Fruit fly (Drosophila melanogaster) whole organism, adult: Measurements from ENCODE around the gene CG3225.

ENCODE experiments used
- CG12768 ChIP-seq: fragments of 200-800 bp; sonication (Bioruptor generic); optimal IDR thresholded peaks from 2 replicates; lab custom pipeline; 2017; ENCODE audit warnings: missing biosample characterization, missing genetic modification characterization, mild to moderate bottlenecking, moderate library complexity, missing genetic modification reagents
- CG14711 ChIP-seq: fragments of 200-800 bp; sonication (Bioruptor generic); optimal IDR thresholded peaks from 2 replicates; lab custom pipeline; 2018; ENCODE audit warnings: missing biosample characterization, mild to moderate bottlenecking, missing genetic modification characterization, moderate library complexity
- CG7101 ChIP-seq: fragments of 200-800 bp; sonication (Bioruptor generic); optimal IDR thresholded peaks from 2 replicates; lab custom pipeline; 2018; ENCODE audit warnings: missing biosample characterization, mild to moderate bottlenecking, missing genetic modification characterization, moderate library complexity
- Clk ChIP-seq: fragments of 200-800 bp; sonication (Bioruptor generic); optimal IDR thresholded peaks from 2 replicates; lab custom pipeline; 2017; ENCODE audit warnings: missing biosample characterization, missing genetic modification characterization
- Crg-1 ChIP-seq: fragments of 200-800 bp; sonication (Bioruptor generic); optimal IDR thresholded peaks from 2 replicates; lab custom pipeline; 2016; ENCODE audit warnings: missing biosample characterization, missing genetic modification characterization
- Mnt ChIP-seq: fragments of 200-800 bp; sonication (Bioruptor generic); optimal IDR thresholded peaks from 2 replicates; lab custom pipeline; 2016; ENCODE audit warnings: missing biosample characterization, mild to moderate bottlenecking, missing genetic modification characterization
- bab1 ChIP-seq: fragments of 200-800 bp; sonication (Bioruptor generic); optimal IDR thresholded peaks from 3 replicates; lab custom pipeline; 2019; ENCODE audit warnings: missing biosample characterization, mild to moderate bottlenecking, missing genetic modification characterization, moderate library complexity
- cic ChIP-seq: fragments of 200-800 bp; sonication (Bioruptor generic); optimal IDR thresholded peaks from 2 replicates; lab custom pipeline; 2017; ENCODE audit warnings: missing biosample characterization, mild to moderate bottlenecking, missing genetic modification characterization, moderate library complexity
- kay ChIP-seq: fragments of 200-800 bp; sonication (Bioruptor generic); peaks from one replicate; lab custom pipeline; 2016; ENCODE audit warnings: missing biosample characterization, missing genetic modification characterization, borderline replicate concordance
- tj ChIP-seq: fragments of 200-800 bp; sonication (Bioruptor generic); optimal IDR thresholded peaks from 3 replicates; lab custom pipeline; 2017; ENCODE audit warnings: missing biosample characterization, mild to moderate bottlenecking, missing genetic modification characterization, moderate library complexity
- toe ChIP-seq: fragments of 200-800 bp; sonication (Bioruptor generic); optimal IDR thresholded peaks from 2 replicates; lab custom pipeline; 2016; ENCODE audit warnings: missing biosample characterization, missing genetic modification characterization

DNA sequence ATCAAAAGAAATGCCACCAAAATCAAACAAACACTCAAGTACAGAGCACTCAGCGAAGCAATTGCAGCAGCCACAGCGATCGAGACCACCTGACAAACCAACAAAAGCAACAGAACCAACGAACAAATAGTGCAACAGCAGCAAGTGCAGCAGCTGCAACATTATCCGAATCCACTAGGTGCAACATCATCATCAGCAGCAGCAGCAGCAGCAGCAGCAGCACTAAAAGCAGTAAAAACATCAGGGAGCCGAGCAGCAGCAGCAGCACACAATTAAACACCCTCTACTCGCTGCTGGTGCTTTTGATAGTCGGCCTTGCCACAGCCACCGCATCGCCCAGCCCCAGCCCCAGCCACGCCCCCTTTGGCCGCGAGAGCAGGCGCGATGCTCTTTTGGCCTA, 47.4 kb upstream of the CG3225 start:
- TF ChIP-seq bab1 (GFP tag; lab: Kevin White, UChicago), result no peak
- no peak for TF ChIP-seq CG12768 (GFP tag; lab: Kevin White, UChicago)
- no peak for TF ChIP-seq CG7101 (tag; lab: Kevin White, UChicago)
- no peak for TF ChIP-seq Clk
- no peak for TF ChIP-seq kay (GFP tag; lab: Kevin White, UChicago)
- TF ChIP-seq toe, result no peak
- no peak for TF ChIP-seq cic
- no peak for TF ChIP-seq CG14711
- no peak for TF ChIP-seq Mnt (GFP tag; lab: Kevin White, UChicago)
- no peak for TF ChIP-seq Crg-1 (GFP tag; lab: Kevin White, UChicago)
- no peak for TF ChIP-seq tj (GFP tag; lab: Kevin White, UChicago)
